Worm (Caenorhabditis elegans) whole organism, L2 larva: ENCODE measurements around the gene Y37D8A.19.

Experiments used
- C34F6.9 ChIP-seq: fragments of 150-350 bp; optimal IDR thresholded peaks from 2 replicates; lab custom pipeline; 2014; ENCODE audit warnings: missing biosample characterization, missing genetic modification characterization
- F13H6.1 ChIP-seq: sonication (generic microtip); optimal IDR thresholded peaks from 2 replicates; lab custom pipeline; 2016; ENCODE audit warnings: missing genetic modification characterization, missing compliant biosample characterization
- R02D3.7 ChIP-seq: fragments of 150-350 bp; optimal IDR thresholded peaks from 2 replicates; lab custom pipeline; 2014; ENCODE audit warnings: missing biosample characterization, missing genetic modification characterization
- Y55F3AM.14 ChIP-seq: fragments of 200-800 bp; sonication (Bioruptor generic); optimal IDR thresholded peaks from 2 replicates; lab custom pipeline; 2018; ENCODE audit warnings: mild to moderate bottlenecking, missing genetic modification characterization, missing compliant biosample characterization
- ZK546.5 ChIP-seq: sonication (generic microtip); optimal IDR thresholded peaks from 2 replicates; lab custom pipeline; 2017; ENCODE audit warnings: missing biosample characterization, missing genetic modification characterization
- alr-1 ChIP-seq: fragments of 150-350 bp; optimal IDR thresholded peaks from 2 replicates; lab custom pipeline; 2014; ENCODE audit warnings: missing biosample characterization, missing genetic modification characterization
- aly-2 ChIP-seq: fragments of 150-350 bp; optimal IDR thresholded peaks from 2 replicates; lab custom pipeline; 2014; ENCODE audit warnings: missing biosample characterization, missing genetic modification characterization
- ama-1 ChIP-seq: fragments of 150-350 bp; optimal IDR thresholded peaks from 2 replicates; lab custom pipeline; 2018; ENCODE audit warnings: inconsistent platforms
- blmp-1 ChIP-seq: sonication (generic microtip); optimal IDR thresholded peaks from 2 replicates; lab custom pipeline; 2017; ENCODE audit warnings: missing genetic modification characterization, mild to moderate bottlenecking, missing compliant biosample characterization, antibody characterized with exemption, moderate library complexity; ENCODE audit not compliant: insufficient read depth
- crh-2 ChIP-seq: sonication (generic microtip); optimal IDR thresholded peaks from 2 replicates; lab custom pipeline; 2017; ENCODE audit warnings: missing biosample characterization, missing genetic modification characterization
- dmd-4 ChIP-seq: sonication (generic microtip); optimal IDR thresholded peaks from 2 replicates; lab custom pipeline; 2017; ENCODE audit warnings: missing biosample characterization, missing genetic modification characterization
- egl-27 ChIP-seq: sonication (generic microtip); optimal IDR thresholded peaks from 3 replicates; lab custom pipeline; 2017; ENCODE audit warnings: missing biosample characterization, missing genetic modification reagents, missing genetic modification characterization
- elt-1 ChIP-seq: fragments of 150-350 bp; optimal IDR thresholded peaks from 2 replicates; lab custom pipeline; 2014; ENCODE audit warnings: missing biosample characterization, missing genetic modification characterization
- elt-3 ChIP-seq: sonication (generic microtip); optimal IDR thresholded peaks from 2 replicates; lab custom pipeline; 2017; ENCODE audit warnings: missing biosample characterization, missing genetic modification characterization
- fos-1 ChIP-seq: fragments of 150-350 bp; optimal IDR thresholded peaks from 2 replicates; lab custom pipeline; 2014; ENCODE audit warnings: missing biosample characterization, missing genetic modification characterization
- gmeb-1 ChIP-seq: fragments of 150-350 bp; optimal IDR thresholded peaks from 2 replicates; lab custom pipeline; 2014; ENCODE audit warnings: missing biosample characterization, missing genetic modification characterization
- lin-11 ChIP-seq: fragments of 150-350 bp; sonication (generic microtip); optimal IDR thresholded peaks from 2 replicates; lab custom pipeline; 2014; ENCODE audit warnings: missing biosample characterization, missing genetic modification characterization, inconsistent platforms, mixed read lengths
- lin-13 ChIP-seq: fragments of 150-350 bp; optimal IDR thresholded peaks from 2 replicates; lab custom pipeline; 2014; ENCODE audit warnings: missing biosample characterization, missing genetic modification reagents, missing genetic modification characterization
- lin-39 ChIP-seq: fragments of 150-350 bp; optimal IDR thresholded peaks from 2 replicates; lab custom pipeline; 2014; ENCODE audit warnings: missing biosample characterization, missing genetic modification reagents, missing genetic modification characterization
- lsy-2 ChIP-seq, 2 experiments: fragments of 150-350 bp in 1 of 2; sonication (generic microtip) in 1 of 2; optimal IDR thresholded peaks; 2 replicates each; lab custom pipeline; 2014 to 2017; ENCODE audit warnings: missing biosample characterization in 2 of 2, missing genetic modification characterization in 2 of 2
- mbf-1 ChIP-seq: sonication (generic microtip); optimal IDR thresholded peaks from 2 replicates; lab custom pipeline; 2017; ENCODE audit warnings: missing biosample characterization, missing genetic modification characterization
- nhr-10 ChIP-seq: sonication (generic microtip); optimal IDR thresholded peaks from 2 replicates; lab custom pipeline; 2017; ENCODE audit warnings: missing biosample characterization, missing genetic modification characterization
- nhr-12 ChIP-seq: fragments of 150-350 bp; optimal IDR thresholded peaks from 2 replicates; lab custom pipeline; 2014; ENCODE audit warnings: missing biosample characterization, missing genetic modification characterization
- nhr-129 ChIP-seq: fragments of 150-350 bp; optimal IDR thresholded peaks from 2 replicates; lab custom pipeline; 2014; ENCODE audit warnings: missing biosample characterization, missing genetic modification characterization
- nhr-21 ChIP-seq: fragments of 150-350 bp; optimal IDR thresholded peaks from 2 replicates; lab custom pipeline; 2014; ENCODE audit warnings: missing biosample characterization, missing genetic modification characterization
- nhr-23 ChIP-seq: fragments of 150-350 bp; optimal IDR thresholded peaks from 2 replicates; lab custom pipeline; 2014; ENCODE audit warnings: missing biosample characterization, missing genetic modification reagents, missing genetic modification characterization
- nhr-237 ChIP-seq: fragments of 150-350 bp; optimal IDR thresholded peaks from 2 replicates; lab custom pipeline; 2014; ENCODE audit warnings: missing biosample characterization, missing genetic modification characterization
- nhr-25 ChIP-seq: fragments of 150-350 bp; sonication (generic microtip); optimal IDR thresholded peaks from 3 replicates; lab custom pipeline; 2014; ENCODE audit warnings: missing biosample characterization, missing genetic modification characterization
- nhr-6 ChIP-seq: fragments of 150-350 bp; optimal IDR thresholded peaks from 2 replicates; lab custom pipeline; 2014; ENCODE audit warnings: missing biosample characterization, missing genetic modification characterization
- nhr-77 ChIP-seq: fragments of 150-350 bp; optimal IDR thresholded peaks from 2 replicates; lab custom pipeline; 2014; ENCODE audit warnings: missing biosample characterization, missing genetic modification characterization
- peb-1 ChIP-seq: fragments of 150-350 bp; optimal IDR thresholded peaks from 2 replicates; lab custom pipeline; 2014; ENCODE audit warnings: missing biosample characterization, missing genetic modification characterization
- skn-1 ChIP-seq: sonication (generic microtip); optimal IDR thresholded peaks from 2 replicates; lab custom pipeline; 2017; ENCODE audit warnings: missing biosample characterization, missing genetic modification characterization
- sma-3 ChIP-seq: sonication (generic microtip); optimal IDR thresholded peaks from 2 replicates; lab custom pipeline; 2016; ENCODE audit warnings: missing genetic modification reagents, missing genetic modification characterization, missing compliant biosample characterization
- sma-9 ChIP-seq, 2 experiments: fragments of 150-350 bp in 1 of 2; sonication (generic microtip) in 1 of 2; optimal IDR thresholded peaks; 2 replicates each; lab custom pipeline; 2014 to 2016; ENCODE audit warnings: missing genetic modification characterization in 2 of 2, mild to moderate bottlenecking in 1 of 2, missing biosample characterization in 1 of 2, missing compliant biosample characterization in 1 of 2, missing genetic modification reagents in 1 of 2, moderate library complexity in 1 of 2
- unc-39 ChIP-seq: fragments of 150-350 bp; optimal IDR thresholded peaks from 2 replicates; lab custom pipeline; 2014; ENCODE audit warnings: missing biosample characterization, missing genetic modification characterization
- unc-55 ChIP-seq: fragments of 150-350 bp; sonication (generic microtip); optimal IDR thresholded peaks from 3 replicates; lab custom pipeline; 2014; ENCODE audit warnings: missing biosample characterization, missing genetic modification reagents, missing genetic modification characterization
- unc-62 ChIP-seq: fragments of 150-350 bp; optimal IDR thresholded peaks from 2 replicates; lab custom pipeline; 2014; ENCODE audit warnings: missing biosample characterization, missing genetic modification reagents, missing genetic modification characterization
- zag-1 ChIP-seq: fragments of 150-350 bp; optimal IDR thresholded peaks from 2 replicates; lab custom pipeline; 2014; ENCODE audit warnings: missing biosample characterization, missing genetic modification characterization
- ztf-11 ChIP-seq: sonication (generic microtip); optimal IDR thresholded peaks from 2 replicates; lab custom pipeline; 2017; ENCODE audit warnings: missing biosample characterization, missing genetic modification characterization

Gene Y37D8A.19

DNA sequence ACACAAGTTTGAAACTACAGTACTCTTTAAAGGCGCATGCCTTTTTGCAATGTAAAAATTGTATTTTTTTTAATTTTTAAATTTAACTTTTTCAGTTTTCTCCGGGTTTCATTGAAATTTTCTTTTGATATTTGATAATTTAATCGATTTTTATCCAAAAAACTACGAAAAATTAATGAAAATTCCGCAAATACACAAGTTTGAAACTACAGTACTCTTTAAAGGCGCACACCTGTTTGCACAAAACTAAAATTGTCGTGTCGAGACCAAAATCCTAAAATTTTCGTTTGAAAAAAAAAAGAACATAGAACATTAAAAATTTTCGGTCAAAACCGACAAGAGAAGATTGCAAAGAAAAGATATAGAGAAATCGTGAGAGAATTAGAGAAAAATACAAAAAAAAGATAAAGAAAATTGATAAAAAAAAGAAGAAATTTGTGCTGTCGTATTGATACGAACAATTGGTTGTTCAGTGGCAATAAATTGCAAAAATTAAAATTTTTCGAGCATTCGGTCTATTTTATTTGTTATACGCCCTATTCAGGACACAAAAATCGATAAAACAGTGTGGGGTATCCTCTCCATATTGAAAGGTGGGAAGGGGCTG, 37.9 kb downstream of the Y37D8A.19 start:
- no peak for TF ChIP-seq F13H6.1
- peak; percentile 83 for TF ChIP-seq fos-1
- TF ChIP-seq sma-9 (GFP tag; optimal IDR thresholded peaks at IDR 0.05; lab: Kevin White, UChicago): no peak
- no peak for TF ChIP-seq sma-9 (tag; optimal IDR thresholded peaks at IDR 0.05; lab: Kevin White, UChicago)
- peak; percentile 25 for TF ChIP-seq gmeb-1
- TF ChIP-seq blmp-1 (tag; lab: Kevin White, UChicago): no peak
- TF ChIP-seq nhr-12 (tag; lab: Kevin White, UChicago): no peak
- TF ChIP-seq nhr-25 (tag; lab: Kevin White, UChicago): no peak
- no peak for TF ChIP-seq R02D3.7 (tag; lab: Kevin White, UChicago)
- no peak for TF ChIP-seq sma-3 (GFP tag; lab: Kevin White, UChicago)
- peak; percentile 3 for TF ChIP-seq nhr-21 (tag; lab: Kevin White, UChicago)
- no peak for TF ChIP-seq unc-55
- peak in 1 of 2 experiments; percentile 12 for TF ChIP-seq lsy-2 (tag; optimal IDR thresholded peaks at IDR 0.05; lab: Kevin White, UChicago)
- TF ChIP-seq unc-39: no peak
- no peak for TF ChIP-seq Y55F3AM.14 (GFP tag; lab: Kevin White, UChicago)
- peak; percentile 3 for TF ChIP-seq C34F6.9 (tag; lab: Kevin White, UChicago)
- no peak for TF ChIP-seq nhr-6 (tag; lab: Kevin White, UChicago)
- TF ChIP-seq alr-1: no peak
- TF ChIP-seq lin-11 (tag; lab: Kevin White, UChicago): no peak
- TF ChIP-seq ztf-11: no peak
- TF ChIP-seq crh-2 (tag; lab: Kevin White, UChicago): peak; percentile 40
- no peak for TF ChIP-seq unc-62 (GFP tag; lab: Kevin White, UChicago)
- no peak for TF ChIP-seq elt-3
- no peak for TF ChIP-seq nhr-129

DNA sequence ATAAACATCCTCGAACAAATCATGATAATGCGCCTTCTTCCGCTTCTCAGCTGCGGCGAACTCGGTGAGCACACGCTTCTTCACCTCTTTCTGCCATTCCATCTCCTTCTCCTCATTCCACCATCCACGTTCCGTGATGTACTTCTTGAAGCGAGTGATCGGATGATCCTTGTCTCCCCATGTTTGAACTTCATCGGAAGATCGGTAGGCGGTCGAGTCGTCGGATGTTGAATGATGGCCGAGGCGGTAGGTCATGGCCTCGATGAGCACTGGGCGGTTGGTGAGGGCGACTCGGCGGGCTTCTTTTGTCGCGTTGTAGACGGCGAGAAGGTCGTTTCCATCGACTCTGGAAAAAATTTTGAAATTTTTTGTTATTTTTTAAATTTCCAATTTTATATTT, 38.7 kb downstream of the Y37D8A.19 start:
- TF ChIP-seq ztf-11 (no peak), sma-3 (GFP tag; lab: Kevin White, UChicago) (no peak), nhr-25 (tag; lab: Kevin White, UChicago) (no peak), nhr-6 (tag; lab: Kevin White, UChicago) (no peak), ZK546.5 (tag; lab: Kevin White, UChicago) (no peak), dmd-4 (tag; lab: Kevin White, UChicago) (no peak), nhr-23 (no peak), nhr-12 (tag; lab: Kevin White, UChicago) (no peak), nhr-237 (tag; lab: Kevin White, UChicago) (no peak)

DNA sequence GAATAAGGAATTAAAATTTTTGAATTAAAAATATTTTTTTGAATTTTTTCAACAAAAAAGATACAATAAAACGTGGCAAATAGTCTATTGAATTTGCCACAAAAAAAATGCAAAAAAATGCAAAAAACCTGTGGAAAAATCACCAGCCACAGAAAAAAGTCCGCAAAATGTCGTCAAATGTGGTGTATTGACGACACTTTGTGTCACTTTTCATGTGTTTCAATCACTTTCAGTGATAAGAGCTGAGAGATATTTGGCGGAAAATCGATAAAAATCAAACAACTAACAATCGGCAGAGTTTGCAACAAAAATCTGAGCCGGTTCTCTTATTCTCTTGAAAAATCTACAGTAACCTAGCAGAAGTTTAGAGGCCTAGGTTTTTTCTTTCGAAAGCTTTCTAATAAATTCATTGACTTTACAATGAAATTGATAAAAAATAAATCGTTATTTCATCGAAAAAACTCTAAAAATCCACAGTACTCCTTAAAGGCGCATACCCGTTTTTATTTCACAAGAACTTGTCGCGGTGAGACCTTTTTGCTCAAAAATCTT, 42.2 kb downstream of the Y37D8A.19 start:
- TF ChIP-seq fos-1 (peak; percentile 38), nhr-10 (tag; lab: Kevin White, UChicago) (no peak), gmeb-1 (peak; percentile 34), lin-39 (no peak), unc-55 (peak; percentile 26), C34F6.9 (tag; lab: Kevin White, UChicago) (peak; percentile 53), lsy-2 (tag; optimal IDR thresholded peaks at IDR 0.05; lab: Kevin White, UChicago) (peak; percentile 55 to 81), mbf-1 (no peak), lin-13 (peak; percentile 6), crh-2 (tag; lab: Kevin White, UChicago) (peak; percentile 37), nhr-129 (peak; percentile 20), nhr-21 (tag; lab: Kevin White, UChicago) (no peak), elt-1 (tag; lab: Kevin White, UChicago) (no peak)

DNA sequence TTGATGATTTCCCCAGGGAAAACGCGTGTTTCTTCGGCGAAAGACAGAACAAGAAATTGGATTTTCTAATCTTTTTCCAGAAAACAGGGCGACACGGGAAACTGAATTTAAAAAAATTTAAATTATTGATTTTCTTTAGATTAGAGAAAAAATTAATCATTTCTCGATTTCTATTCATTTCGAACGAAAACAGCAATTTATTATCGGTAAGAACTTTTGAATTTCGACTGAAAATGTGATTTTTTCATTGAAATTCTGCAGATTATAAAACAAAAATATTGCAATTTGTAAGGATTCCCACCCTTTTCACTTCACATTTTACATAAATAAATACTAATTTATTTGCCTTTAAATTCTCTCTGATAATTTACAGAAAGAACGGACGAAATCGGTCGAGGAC, 42.7 kb downstream of the Y37D8A.19 start, which contains the start of gene bckd-1A:
TSS of gene bckd-1A (minus strand) at position 101 of the 400 bp plus-strand sequence.
- TF ChIP-seq ama-1 (lab: Kevin White, UChicago): no peak
- TF ChIP-seq fos-1: no peak
- no peak for TF ChIP-seq alr-1
- no peak for TF ChIP-seq peb-1 (tag; lab: Kevin White, UChicago)
- no peak for TF ChIP-seq nhr-77 (tag; lab: Kevin White, UChicago)
- no peak for TF ChIP-seq zag-1
- no peak for TF ChIP-seq lin-39
- no peak for TF ChIP-seq aly-2 (tag; lab: Kevin White, UChicago)
- no peak for TF ChIP-seq Y55F3AM.14 (GFP tag; lab: Kevin White, UChicago)
- no peak for TF ChIP-seq skn-1
- TF ChIP-seq mbf-1: no peak
- TF ChIP-seq sma-9 (GFP tag; optimal IDR thresholded peaks at IDR 0.05; lab: Kevin White, UChicago): no peak
- no peak for TF ChIP-seq sma-9 (tag; optimal IDR thresholded peaks at IDR 0.05; lab: Kevin White, UChicago)
- no peak for TF ChIP-seq blmp-1 (tag; lab: Kevin White, UChicago)
- TF ChIP-seq nhr-23: no peak
- no peak for TF ChIP-seq egl-27
- no peak for TF ChIP-seq nhr-21 (tag; lab: Kevin White, UChicago)
- TF ChIP-seq R02D3.7 (tag; lab: Kevin White, UChicago): no peak
- no peak for TF ChIP-seq unc-62 (GFP tag; lab: Kevin White, UChicago)
- TF ChIP-seq, all 48 proteins: peak for 0
